Fruit fly (Drosophila melanogaster) whole organism, prepupa: ENCODE results near the gene Ude.
A peak's percentile ranks its signal among the peaks of the same experiment; 100 is the strongest.

Experiments
- Blimp-1 ChIP-seq: fragments of 200-800 bp; sonication (Bioruptor generic); optimal IDR thresholded peaks from 3 replicates; lab custom pipeline; 2017; ENCODE audit warnings: missing biosample characterization, missing genetic modification characterization, mild to moderate bottlenecking, moderate library complexity, missing genetic modification reagents
- CG10669 ChIP-seq: fragments of 200-800 bp; sonication (Bioruptor generic); optimal IDR thresholded peaks from 3 replicates; lab custom pipeline; 2018; ENCODE audit warnings: missing biosample characterization, mild to moderate bottlenecking, missing genetic modification characterization, moderate library complexity
- CG11294 ChIP-seq: fragments of 200-800 bp; sonication (Bioruptor generic); IDR thresholded peaks from 2 replicates; pipeline ENCODE4 v1.3.6; 2022; ENCODE audit warnings: missing biosample characterization, missing genetic modification characterization
- CG11902 ChIP-seq: fragments of 200-800 bp; sonication (Bioruptor generic); optimal IDR thresholded peaks from 3 replicates; lab custom pipeline; 2016; ENCODE audit warnings: missing biosample characterization, missing genetic modification characterization
- CG15336 ChIP-seq: fragments of 200-800 bp; sonication (Bioruptor generic); IDR thresholded peaks from 2 replicates; pipeline ENCODE4 v1.3.6; 2022; ENCODE audit warnings: missing biosample characterization, missing genetic modification characterization
- CG3032 ChIP-seq: fragments of 200-800 bp; optimal IDR thresholded peaks from 2 replicates; lab custom pipeline; 2019; ENCODE audit warnings: missing biosample characterization, mild to moderate bottlenecking, missing genetic modification characterization, moderate library complexity
- CG32006 ChIP-seq: fragments of 200-800 bp; sonication (Bioruptor generic); optimal IDR thresholded peaks from 3 replicates; lab custom pipeline; 2017; ENCODE audit warnings: missing biosample characterization, mild to moderate bottlenecking, missing genetic modification characterization
- CG3919 ChIP-seq: fragments of 200-800 bp; sonication (Bioruptor generic); optimal IDR thresholded peaks from 3 replicates; lab custom pipeline; 2016; ENCODE audit warnings: missing biosample characterization, missing genetic modification characterization
- CG4318 ChIP-seq: fragments of 200-800 bp; sonication (Bioruptor generic); optimal IDR thresholded peaks from 3 replicates; lab custom pipeline; 2017; ENCODE audit warnings: missing biosample characterization, mild to moderate bottlenecking, missing genetic modification characterization
- CG6163 ChIP-seq: fragments of 200-800 bp; sonication (Bioruptor generic); IDR thresholded peaks from 3 replicates; pipeline ENCODE4 v1.3.6; 2022; ENCODE audit warnings: missing biosample characterization, missing genetic modification characterization
- CG6276 ChIP-seq: fragments of 200-800 bp; sonication (Bioruptor generic); optimal IDR thresholded peaks from 2 replicates; lab custom pipeline; 2017; ENCODE audit warnings: missing biosample characterization, mild to moderate bottlenecking, missing genetic modification characterization
- CG6854 ChIP-seq: fragments of 200-800 bp; sonication (Bioruptor generic); optimal IDR thresholded peaks from 2 replicates; lab custom pipeline; 2017; ENCODE audit warnings: missing biosample characterization, mild to moderate bottlenecking, missing genetic modification characterization
- CG7368 ChIP-seq: fragments of 200-800 bp; sonication (Bioruptor generic); optimal IDR thresholded peaks from 3 replicates; lab custom pipeline; 2016; ENCODE audit warnings: missing biosample characterization, missing genetic modification characterization
- CG8119 ChIP-seq: fragments of 200-800 bp; sonication (Bioruptor generic); IDR thresholded peaks from 3 replicates; pipeline ENCODE4 v1.3.6; 2022; ENCODE audit warnings: missing biosample characterization, missing genetic modification characterization
- Eip75B ChIP-seq: fragments of 200-800 bp; sonication (Bioruptor generic); optimal IDR thresholded peaks from 3 replicates; lab custom pipeline; 2016; ENCODE audit warnings: missing biosample characterization, missing genetic modification characterization
- Eip78C ChIP-seq: fragments of 200-800 bp; sonication (Bioruptor generic); peaks from one replicate; lab custom pipeline; 2016; ENCODE audit warnings: missing biosample characterization, missing genetic modification characterization
- Ets21C ChIP-seq: fragments of 200-800 bp; sonication (Bioruptor generic); optimal IDR thresholded peaks from 3 replicates; lab custom pipeline; 2016; ENCODE audit warnings: missing biosample characterization, missing genetic modification characterization
- Gug ChIP-seq: fragments of 200-800 bp; sonication (Bioruptor generic); IDR thresholded peaks from 2 replicates; pipeline ENCODE4 v1.3.6; 2022; ENCODE audit warnings: missing biosample characterization, missing genetic modification characterization
- Hr38 ChIP-seq: sonication (Bioruptor generic); optimal IDR thresholded peaks from 2 replicates; lab custom pipeline; 2016; ENCODE audit warnings: missing biosample characterization, missing genetic modification characterization
- Hr39 ChIP-seq: fragments of 200-800 bp; sonication (Bioruptor generic); optimal IDR thresholded peaks from 2 replicates; lab custom pipeline; 2016; ENCODE audit warnings: missing biosample characterization, missing genetic modification characterization
- Hr4 ChIP-seq: fragments of 200-800 bp; sonication (Bioruptor generic); optimal IDR thresholded peaks from 3 replicates; lab custom pipeline; 2016; ENCODE audit warnings: missing biosample characterization, missing genetic modification characterization
- Lpt ChIP-seq: fragments of 200-800 bp; sonication (Bioruptor generic); optimal IDR thresholded peaks from 3 replicates; lab custom pipeline; 2016; ENCODE audit warnings: missing biosample characterization, missing genetic modification characterization
- Met ChIP-seq: fragments of 200-800 bp; sonication (Bioruptor generic); optimal IDR thresholded peaks from 3 replicates; lab custom pipeline; 2016; ENCODE audit warnings: missing biosample characterization, missing genetic modification characterization
- OdsH ChIP-seq: fragments of 200-800 bp; sonication (Bioruptor generic); optimal IDR thresholded peaks from 3 replicates; lab custom pipeline; 2016; ENCODE audit warnings: missing biosample characterization, missing genetic modification characterization
- Sox102F ChIP-seq: fragments of 200-800 bp; sonication (Bioruptor generic); optimal IDR thresholded peaks from 2 replicates; lab custom pipeline; 2016; ENCODE audit warnings: missing biosample characterization, mild to moderate bottlenecking, missing genetic modification characterization
- achi ChIP-seq: fragments of 200-800 bp; sonication (Bioruptor generic); optimal IDR thresholded peaks from 3 replicates; lab custom pipeline; 2016; ENCODE audit warnings: missing biosample characterization, missing genetic modification characterization
- cyc ChIP-seq: fragments of 200-800 bp; sonication (Bioruptor generic); optimal IDR thresholded peaks from 3 replicates; lab custom pipeline; 2016; ENCODE audit warnings: missing biosample characterization, missing genetic modification characterization
- eg ChIP-seq: fragments of 200-800 bp; sonication (Bioruptor generic); IDR thresholded peaks from 3 replicates; pipeline ENCODE4 v1.3.6; 2022; ENCODE audit warnings: missing biosample characterization, missing genetic modification characterization
- fd59A ChIP-seq: fragments of 200-800 bp; sonication (Bioruptor generic); optimal IDR thresholded peaks from 2 replicates; lab custom pipeline; 2017; ENCODE audit warnings: missing biosample characterization, mild to moderate bottlenecking, missing genetic modification characterization, missing genetic modification reagents
- fd85E ChIP-seq: fragments of 200-800 bp; sonication (Bioruptor generic); optimal IDR thresholded peaks from 3 replicates; lab custom pipeline; 2016; ENCODE audit warnings: missing biosample characterization, missing genetic modification characterization
- lz ChIP-seq: fragments of 200-800 bp; sonication (Bioruptor generic); optimal IDR thresholded peaks from 3 replicates; lab custom pipeline; 2016; ENCODE audit warnings: missing biosample characterization, missing genetic modification characterization
- pdm3 ChIP-seq: fragments of 200-800 bp; sonication (Bioruptor generic); optimal IDR thresholded peaks from 3 replicates; lab custom pipeline; 2016; ENCODE audit warnings: missing biosample characterization, missing genetic modification characterization
- salr ChIP-seq, 2 experiments: fragments of 200-800 bp; sonication (Bioruptor generic); optimal IDR thresholded peaks; 3 replicates each; lab custom pipeline; 2016 to 2018; ENCODE audit warnings: missing biosample characterization in 2 of 2, missing genetic modification characterization in 2 of 2, mild to moderate bottlenecking in 1 of 2
- ss ChIP-seq, 2 experiments: fragments of 200-800 bp; sonication (Bioruptor generic); optimal IDR thresholded peaks; 2 replicates in 1 of 2; 3 replicates in 1 of 2; lab custom pipeline; 2017 to 2018; ENCODE audit warnings: mild to moderate bottlenecking in 2 of 2, missing biosample characterization in 2 of 2, missing genetic modification characterization in 2 of 2, moderate library complexity in 1 of 2
- svp ChIP-seq: fragments of 200-800 bp; sonication (Bioruptor generic); peaks from one replicate; lab custom pipeline; 2016; ENCODE audit warnings: missing biosample characterization, missing genetic modification characterization
- topi ChIP-seq: fragments of 200-800 bp; sonication (Bioruptor generic); optimal IDR thresholded peaks from 3 replicates; lab custom pipeline; 2016; ENCODE audit warnings: missing biosample characterization, missing genetic modification characterization
- vri ChIP-seq: fragments of 200-800 bp; sonication (Bioruptor generic); optimal IDR thresholded peaks from 3 replicates; lab custom pipeline; 2016; ENCODE audit warnings: missing biosample characterization, mild to moderate bottlenecking, missing genetic modification characterization

The Ude gene

dm6 chr3R:24768538-24769401, 30.7 kb downstream of the Ude start, which contains the start of gene CG13631 (continued):
- TF ChIP-seq topi (GFP tag; lab: Kevin White, UChicago) (peak; percentile 97), ss (GFP tag; optimal IDR thresholded peaks at IDR 0.05; lab: Kevin White, UChicago) (peak; percentile 35 to 71), CG11294 (GFP tag; lab: Robert Waterston, UW) (peak; percentile 95), fd85E (peak; percentile 80), CG32006 (GFP tag; lab: Kevin White, UChicago) (peak; percentile 100), Ets21C (GFP tag; lab: Kevin White, UChicago) (peak; percentile 97), Hr39 (peak; percentile 97), CG11902 (GFP tag; lab: Kevin White, UChicago) (peak; percentile 96), salr (GFP tag; optimal IDR thresholded peaks at IDR 0.05; lab: Kevin White, UChicago) (peak; percentile 70 to 99), lz (GFP tag; lab: Kevin White, UChicago) (peak; percentile 98)

dm6 chr3R:24767667-24768340, 31.7 kb downstream of the Ude start:
- TF ChIP-seq Eip75B (peak; percentile 84), OdsH (GFP tag; lab: Kevin White, UChicago) (peak; percentile 21), CG10669 (GFP tag; lab: Kevin White, UChicago) (no peak), pdm3 (no peak), vri (no peak), Gug (GFP tag; lab: Robert Waterston, UW) (no peak), CG6854 (no peak), Met (GFP tag; lab: Kevin White, UChicago) (peak; percentile 55), Hr38 (GFP tag; lab: Kevin White, UChicago) (no peak), CG3919 (peak; percentile 29), CG6163 (GFP tag; lab: Robert Waterston, UW) (0 out of 3 replicates have a peak, but pooled peaks have one; percentile 42), Lpt (GFP tag; lab: Kevin White, UChicago) (peak; percentile 18), eg (GFP tag; lab: Robert Waterston, UW) (no peak), CG7368 (GFP tag; lab: Kevin White, UChicago) (no peak), salr (GFP tag; optimal IDR thresholded peaks at IDR 0.05; lab: Kevin White, UChicago) (no peak), CG4318 (GFP tag; lab: Kevin White, UChicago) (no peak), topi (GFP tag; lab: Kevin White, UChicago) (peak; percentile 54), fd59A (GFP tag; lab: Kevin White, UChicago) (no peak), Sox102F (GFP tag; lab: Kevin White, UChicago) (peak; percentile 57), achi (GFP tag; lab: Kevin White, UChicago) (peak; percentile 23), Blimp-1 (GFP tag; lab: Kevin White, UChicago) (peak; percentile 100), CG6276 (GFP tag; lab: Kevin White, UChicago) (no peak), cyc (GFP tag; lab: Kevin White, UChicago) (no peak), svp (GFP tag; lab: Kevin White, UChicago) (peak; percentile 49), CG3032 (tag; lab: Kevin White, UChicago) (no peak), Eip78C (GFP tag; lab: Kevin White, UChicago) (peak; percentile 58), lz (GFP tag; lab: Kevin White, UChicago) (peak; percentile 4)

dm6 chr3R:24766684-24767083, 32.8 kb downstream of the Ude start:
- TF ChIP-seq eg (GFP tag; lab: Robert Waterston, UW) (peak; percentile 40; the same call in 2 of the 3 replicates), CG8119 (GFP tag; lab: Robert Waterston, UW) (peak; percentile 75), Eip78C (GFP tag; lab: Kevin White, UChicago) (no peak), CG4318 (GFP tag; lab: Kevin White, UChicago) (no peak), CG15336 (GFP tag; lab: Robert Waterston, UW) (peak; percentile 34; the same call in 1 of the 2 replicates), CG6276 (GFP tag; lab: Kevin White, UChicago) (peak; percentile 56), topi (GFP tag; lab: Kevin White, UChicago) (no peak), CG3919 (no peak), Hr4 (peak; percentile 5)
